Worm (Caenorhabditis elegans) whole organism, late embryonic: ENCODE results near the gene R01H2.2.

Source experiments
- C38D4.7 ChIP-seq: fragments of 200-800 bp; sonication (Bioruptor generic); optimal IDR thresholded peaks from 2 replicates; lab custom pipeline; 2018; ENCODE audit warnings: mild to moderate bottlenecking, missing genetic modification characterization, moderate library complexity, missing compliant biosample characterization
- ceh-9 ChIP-seq: sonication (generic microtip); optimal IDR thresholded peaks from 2 replicates; lab custom pipeline; 2016; ENCODE audit warnings: mild to moderate bottlenecking, missing genetic modification characterization, inconsistent platforms, missing compliant biosample characterization
- nhr-11 ChIP-seq: fragments of 150-350 bp; optimal IDR thresholded peaks from 2 replicates; lab custom pipeline; 2014; ENCODE audit warnings: missing biosample characterization, missing genetic modification characterization
- pha-4 ChIP-seq: fragments of 150-350 bp; optimal IDR thresholded peaks from 2 replicates; lab custom pipeline; 2018; ENCODE audit warnings: missing biosample characterization, missing genetic modification reagents, missing genetic modification characterization
- tbx-7 ChIP-seq: sonication (generic microtip); optimal IDR thresholded peaks from 2 replicates; lab custom pipeline; 2016; ENCODE audit warnings: missing genotype, missing genetic modification characterization, missing compliant biosample characterization

DNA sequence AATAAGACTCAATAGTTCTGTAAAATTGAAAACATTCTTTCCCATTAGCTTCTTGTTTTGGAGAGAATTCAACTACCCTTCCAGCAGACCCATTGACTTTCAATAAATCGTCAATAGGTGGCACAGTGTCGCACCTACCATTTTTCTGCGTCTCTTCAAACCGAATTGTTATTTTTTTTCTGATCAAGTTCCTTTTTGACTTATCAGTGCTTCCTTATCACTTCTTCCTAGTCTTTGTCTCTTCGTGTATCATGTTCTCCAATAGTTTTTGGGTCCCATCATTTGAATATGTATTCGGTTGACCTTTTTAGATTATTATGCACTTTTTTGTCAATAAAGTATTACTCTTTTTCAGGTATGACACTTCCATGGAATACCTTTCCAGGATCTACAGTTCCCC is 51.6 kb downstream of the R01H2.2 start, which contains the start of gene odd-1:
- no peak for TF ChIP-seq tbx-7 (tag; lab: Kevin White, UChicago)
- no peak for TF ChIP-seq C38D4.7
- TF ChIP-seq nhr-11 = no peak
- TF ChIP-seq ceh-9 (tag; lab: Kevin White, UChicago) = no peak
- no peak for TF ChIP-seq pha-4 (tag; lab: Kevin White, UChicago)
